Fruit fly (Drosophila melanogaster) whole organism, adult: Measurements from ENCODE around the gene lectin-24Db.

Source experiments
- CG11617 ChIP-seq: fragments of 200-800 bp; sonication (Bioruptor generic); optimal IDR thresholded peaks from 2 replicates; lab custom pipeline; 2017; ENCODE audit warnings: mild to moderate bottlenecking, missing biosample characterization, missing genetic modification reagents, missing genetic modification characterization
- CG12768 ChIP-seq: fragments of 200-800 bp; sonication (Bioruptor generic); optimal IDR thresholded peaks from 2 replicates; lab custom pipeline; 2017; ENCODE audit warnings: missing biosample characterization, missing genetic modification characterization, mild to moderate bottlenecking, moderate library complexity, missing genetic modification reagents
- CG14711 ChIP-seq: fragments of 200-800 bp; sonication (Bioruptor generic); optimal IDR thresholded peaks from 2 replicates; lab custom pipeline; 2018; ENCODE audit warnings: missing biosample characterization, mild to moderate bottlenecking, missing genetic modification characterization, moderate library complexity
- CG1620 ChIP-seq: fragments of 200-800 bp; sonication (Bioruptor generic); optimal IDR thresholded peaks from 2 replicates; lab custom pipeline; 2016; ENCODE audit warnings: missing biosample characterization, missing genetic modification characterization
- CG33017 ChIP-seq: fragments of 200-800 bp; sonication (Bioruptor generic); optimal IDR thresholded peaks from 2 replicates; lab custom pipeline; 2018; ENCODE audit warnings: missing biosample characterization, mild to moderate bottlenecking, missing genetic modification characterization, moderate library complexity
- CG5204 ChIP-seq: fragments of 200-800 bp; sonication (Bioruptor generic); optimal IDR thresholded peaks from 2 replicates; lab custom pipeline; 2016; ENCODE audit warnings: missing biosample characterization, missing genetic modification characterization
- CG7045 ChIP-seq: fragments of 200-800 bp; sonication (Bioruptor generic); optimal IDR thresholded peaks from 2 replicates; lab custom pipeline; 2017; ENCODE audit warnings: missing biosample characterization, mild to moderate bottlenecking, missing genetic modification characterization
- CG7101 ChIP-seq: fragments of 200-800 bp; sonication (Bioruptor generic); optimal IDR thresholded peaks from 2 replicates; lab custom pipeline; 2018; ENCODE audit warnings: missing biosample characterization, mild to moderate bottlenecking, missing genetic modification characterization, moderate library complexity
- Clk ChIP-seq: fragments of 200-800 bp; sonication (Bioruptor generic); optimal IDR thresholded peaks from 2 replicates; lab custom pipeline; 2017; ENCODE audit warnings: missing biosample characterization, missing genetic modification characterization
- Crg-1 ChIP-seq: fragments of 200-800 bp; sonication (Bioruptor generic); optimal IDR thresholded peaks from 2 replicates; lab custom pipeline; 2016; ENCODE audit warnings: missing biosample characterization, missing genetic modification characterization
- Hr96 ChIP-seq: fragments of 200-800 bp; sonication (Bioruptor generic); optimal IDR thresholded peaks from 2 replicates; lab custom pipeline; 2016; ENCODE audit warnings: missing biosample characterization, missing genetic modification characterization
- Mnt ChIP-seq: fragments of 200-800 bp; sonication (Bioruptor generic); optimal IDR thresholded peaks from 2 replicates; lab custom pipeline; 2016; ENCODE audit warnings: missing biosample characterization, mild to moderate bottlenecking, missing genetic modification characterization
- bab1 ChIP-seq: fragments of 200-800 bp; sonication (Bioruptor generic); optimal IDR thresholded peaks from 3 replicates; lab custom pipeline; 2019; ENCODE audit warnings: missing biosample characterization, mild to moderate bottlenecking, missing genetic modification characterization, moderate library complexity
- cic ChIP-seq: fragments of 200-800 bp; sonication (Bioruptor generic); optimal IDR thresholded peaks from 2 replicates; lab custom pipeline; 2017; ENCODE audit warnings: missing biosample characterization, mild to moderate bottlenecking, missing genetic modification characterization, moderate library complexity
- cnc ChIP-seq, 2 experiments: fragments of >200 bp; optimal IDR thresholded peaks; 2 replicates each; lab custom pipeline; 2017
- kay ChIP-seq: fragments of 200-800 bp; sonication (Bioruptor generic); peaks from one replicate; lab custom pipeline; 2016; ENCODE audit warnings: missing biosample characterization, missing genetic modification characterization, borderline replicate concordance
- ovo ChIP-seq: fragments of 200-800 bp; sonication (Bioruptor generic); optimal IDR thresholded peaks from 2 replicates; lab custom pipeline; 2016; ENCODE audit warnings: missing biosample characterization, missing genetic modification characterization
- pad ChIP-seq: fragments of 200-800 bp; sonication (Bioruptor generic); optimal IDR thresholded peaks from 3 replicates; lab custom pipeline; 2017; ENCODE audit warnings: missing biosample characterization, missing genetic modification characterization, mild to moderate bottlenecking, moderate library complexity, missing genetic modification reagents
- tj ChIP-seq: fragments of 200-800 bp; sonication (Bioruptor generic); optimal IDR thresholded peaks from 3 replicates; lab custom pipeline; 2017; ENCODE audit warnings: missing biosample characterization, mild to moderate bottlenecking, missing genetic modification characterization, moderate library complexity
- toe ChIP-seq: fragments of 200-800 bp; sonication (Bioruptor generic); optimal IDR thresholded peaks from 2 replicates; lab custom pipeline; 2016; ENCODE audit warnings: missing biosample characterization, missing genetic modification characterization

lectin-24Db gene

dm6 chr2L:4187631-4188173, at the start of gene lectin-24Db, which contains the start of gene Tbcc:
TSS of gene lectin-24Db (plus strand) at chr2L:4188123.
TSS of gene Tbcc (minus strand) at chr2L:4187793.
- TF ChIP-seq ovo (GFP tag; lab: Kevin White, UChicago) (peak; percentile 60), Crg-1 (no peak), cnc (optimal IDR thresholded peaks at IDR 0.05; lab: Kevin White, UChicago) (no peak), kay (GFP tag; lab: Kevin White, UChicago) (peak; percentile 92), Mnt (GFP tag; lab: Kevin White, UChicago) (peak; percentile 21)

- TF ChIP-seq CG5204 (GFP tag; lab: Kevin White, UChicago) (no peak), CG7101 (no peak)
These were observed 41.6 kb upstream of the lectin-24Db start for dm6 chr2L:4146317-4146716.

dm6 chr2L:4148979-4149378, 38.9 kb upstream of the lectin-24Db start, which contains the start of gene CG2955:
TSS of gene CG2955 (plus strand) at chr2L:4149279.
- TF ChIP-seq bab1 (no peak), cic (no peak), pad (GFP tag; lab: Kevin White, UChicago) (no peak)

dm6 chr2L:4166034-4166433, 21.9 kb upstream of the lectin-24Db start, which contains the start of gene Or24a:
TSS of gene Or24a (minus strand) at chr2L:4166134.
- no peak for TF ChIP-seq CG12768 (GFP tag; lab: Kevin White, UChicago)
- TF ChIP-seq CG1620 (GFP tag; lab: Kevin White, UChicago), result no peak
- no peak for TF ChIP-seq Mnt (GFP tag; lab: Kevin White, UChicago)
- TF ChIP-seq bab1, result no peak
- no peak for TF ChIP-seq CG7045
- no peak for TF ChIP-seq Crg-1
- TF ChIP-seq kay (GFP tag; lab: Kevin White, UChicago), result no peak
- no peak for TF ChIP-seq cnc (optimal IDR thresholded peaks at IDR 0.05; lab: Kevin White, UChicago)
- TF ChIP-seq ovo (GFP tag; lab: Kevin White, UChicago), result no peak
- TF ChIP-seq tj (GFP tag; lab: Kevin White, UChicago), result no peak
- no peak for TF ChIP-seq CG11617
- no peak for TF ChIP-seq Hr96 (GFP tag; lab: Kevin White, UChicago)
- no peak for TF ChIP-seq CG5204 (GFP tag; lab: Kevin White, UChicago)

- TF ChIP-seq Hr96 (GFP tag; lab: Kevin White, UChicago) (no peak), CG5204 (GFP tag; lab: Kevin White, UChicago) (no peak), toe (GFP tag; lab: Kevin White, UChicago) (no peak), pad (GFP tag; lab: Kevin White, UChicago) (no peak), CG7101 (no peak), CG7045 (no peak), Clk (GFP tag; lab: Kevin White, UChicago) (no peak), Mnt (GFP tag; lab: Kevin White, UChicago) (no peak), CG11617 (no peak), CG14711 (tag; lab: Kevin White, UChicago) (no peak), CG33017 (tag; lab: Kevin White, UChicago) (no peak), tj (GFP tag; lab: Kevin White, UChicago) (no peak)
These were observed 8.5 kb upstream of the lectin-24Db start for dm6 chr2L:4179386-4179785.

DNA sequence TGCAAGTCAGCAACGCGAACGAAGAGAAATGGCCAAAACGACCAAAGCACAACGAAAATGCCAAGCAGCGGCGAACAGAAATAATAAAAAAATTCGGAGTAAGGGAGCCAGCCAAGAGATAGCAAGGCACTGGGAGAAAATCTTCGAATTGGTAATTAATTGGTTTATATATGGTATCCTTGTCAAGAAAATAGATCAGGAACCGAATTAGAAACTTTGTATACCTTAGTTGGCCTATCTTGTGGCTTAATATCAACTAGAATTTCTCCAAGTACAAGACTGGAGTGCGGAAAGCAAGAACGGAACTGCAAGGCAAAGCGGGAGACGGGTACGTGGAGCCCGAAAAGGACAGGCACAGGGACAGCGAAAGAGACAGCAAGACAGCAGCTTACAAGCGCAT, 8.0 kb upstream of the lectin-24Db start:
- TF ChIP-seq CG7045 (no peak), tj (GFP tag; lab: Kevin White, UChicago) (no peak), bab1 (no peak), pad (GFP tag; lab: Kevin White, UChicago) (no peak), CG7101 (no peak), Clk (GFP tag; lab: Kevin White, UChicago) (no peak), CG5204 (GFP tag; lab: Kevin White, UChicago) (no peak), ovo (GFP tag; lab: Kevin White, UChicago) (no peak), CG14711 (tag; lab: Kevin White, UChicago) (no peak), CG33017 (tag; lab: Kevin White, UChicago) (no peak), cic (no peak), cnc (optimal IDR thresholded peaks at IDR 0.05; lab: Kevin White, UChicago) (no peak), toe (GFP tag; lab: Kevin White, UChicago) (no peak), Hr96 (GFP tag; lab: Kevin White, UChicago) (no peak), CG11617 (no peak), kay (GFP tag; lab: Kevin White, UChicago) (no peak), CG12768 (GFP tag; lab: Kevin White, UChicago) (no peak)

- TF ChIP-seq toe (GFP tag; lab: Kevin White, UChicago), result no peak
- TF ChIP-seq pad (GFP tag; lab: Kevin White, UChicago), result peak; percentile 95
- TF ChIP-seq Mnt (GFP tag; lab: Kevin White, UChicago), result no peak
- TF ChIP-seq ovo (GFP tag; lab: Kevin White, UChicago), result peak; percentile 40
- peak; percentile 15 for TF ChIP-seq bab1
- peak; percentile 18 for TF ChIP-seq CG7101
These were observed 2.5 kb upstream of the lectin-24Db start for dm6 chr2L:4185269-4186024.
